Worm (Caenorhabditis elegans): ENCODE measurements around the gene F32E10.5.

DNA sequence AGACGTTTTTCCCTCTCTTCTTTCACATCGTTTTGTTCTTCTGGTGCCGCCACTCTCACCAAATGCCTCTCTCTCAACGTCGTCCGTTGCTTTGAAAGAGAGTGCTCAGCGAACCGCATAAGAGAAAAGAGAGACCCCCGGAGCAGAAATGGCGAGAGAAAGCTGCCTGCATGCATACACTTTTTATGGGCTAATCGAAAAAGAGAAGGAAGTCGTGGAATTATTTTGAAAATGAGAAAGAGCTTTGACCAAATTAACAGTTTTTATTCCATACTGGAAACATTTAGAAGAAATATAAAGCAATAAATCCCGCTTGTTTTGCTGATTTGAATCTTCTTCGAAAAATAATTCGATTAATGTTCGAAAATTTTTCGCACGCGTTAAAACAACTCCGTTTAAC is 42.3 kb upstream of the F32E10.5 start:
- no peak for TF ChIP-seq unc-62 (GFP tag; optimal IDR thresholded peaks at IDR 0.05)
- TF ChIP-seq skn-1 (tag; optimal IDR thresholded peaks at IDR 0.05), result no peak
- TF ChIP-seq zag-1 (tag; optimal IDR thresholded peaks at IDR 0.05), result no peak
- TF ChIP-seq snu-23 (GFP tag; optimal IDR thresholded peaks at IDR 0.05), result no peak
- TF ChIP-seq nhr-19 (GFP tag; conservative IDR thresholded peaks at IDR 0.05), result no peak

Data from whole organism, L1 larva.